Worm (Caenorhabditis elegans): ENCODE measurements around the gene C01G12.13.

C01G12.13 gene

ce11 chrII:14592629-14593028 lies 16.1 kb downstream of the C01G12.13 start:
- TF ChIP-seq pat-9 (tag; optimal IDR thresholded peaks at IDR 0.05), result no peak
- no peak for TF ChIP-seq mec-3 (tag; optimal IDR thresholded peaks at IDR 0.05; ENCODE audit: borderline replicate concordance)
- no peak for TF ChIP-seq lim-6 (tag; optimal IDR thresholded peaks at IDR 0.05)

- TF ChIP-seq K02D7.2 (tag; optimal IDR thresholded peaks at IDR 0.05) (no peak), fax-1 (tag; optimal IDR thresholded peaks at IDR 0.05) (no peak), hlh-30 (tag; optimal IDR thresholded peaks at IDR 0.05; ENCODE audit: insufficient read depth) (no peak), lin-11 (tag; optimal IDR thresholded peaks at IDR 0.05) (no peak), pqm-1 (tag; optimal IDR thresholded peaks at IDR 0.05) (no peak), hlh-6 (tag; optimal IDR thresholded peaks at IDR 0.05) (no peak), rnt-1 (tag; optimal IDR thresholded peaks at IDR 0.05) (no peak), hlh-8 (tag; optimal IDR thresholded peaks at IDR 0.05) (no peak), pag-3 (tag; optimal IDR thresholded peaks at IDR 0.05; ENCODE audit: borderline replicate concordance) (no peak), K09A11.1 (tag; optimal IDR thresholded peaks at IDR 0.05; ENCODE audit: insufficient read depth) (no peak)
Observed at ce11 chrII:14593281-14593680, 16.8 kb downstream of the C01G12.13 start, which contains the start of gene catp-4. catp-4 (plus strand) TSS chrII:14593581.

ce11 chrII:14597788-14598187 lies 21.3 kb downstream of the C01G12.13 start:
- no peak for TF ChIP-seq nhr-11 (tag; optimal IDR thresholded peaks at IDR 0.05)
- no peak for TF ChIP-seq sox-4 (tag; optimal IDR thresholded peaks at IDR 0.05)
- no peak for TF ChIP-seq unc-55 (GFP tag; optimal IDR thresholded peaks at IDR 0.05)
- TF ChIP-seq hlh-8 (tag; optimal IDR thresholded peaks at IDR 0.05), result no peak
- no peak for TF ChIP-seq T23F11.4 (GFP tag; optimal IDR thresholded peaks at IDR 0.05)
- no peak for TF ChIP-seq ceh-31 (tag; optimal IDR thresholded peaks at IDR 0.05)
- TF ChIP-seq pax-1 (tag; optimal IDR thresholded peaks at IDR 0.05), result no peak
- TF ChIP-seq fkh-6 (tag; optimal IDR thresholded peaks at IDR 0.05), result no peak
- no peak for TF ChIP-seq dmd-4 (tag; optimal IDR thresholded peaks at IDR 0.05; ENCODE audit: borderline replicate concordance)
- TF ChIP-seq tbx-2 (tag; optimal IDR thresholded peaks at IDR 0.05), result no peak
- no peak for TF ChIP-seq pag-3 (tag; optimal IDR thresholded peaks at IDR 0.05; ENCODE audit: borderline replicate concordance)
- no peak for TF ChIP-seq lin-11 (tag; optimal IDR thresholded peaks at IDR 0.05)
- TF ChIP-seq madf-2 (tag; optimal IDR thresholded peaks at IDR 0.05), result no peak
- no peak for TF ChIP-seq ceh-6 (GFP tag; optimal IDR thresholded peaks at IDR 0.05)
- TF ChIP-seq pha-2 (tag; optimal IDR thresholded peaks at IDR 0.05), result no peak
- no peak for TF ChIP-seq sdc-2 (tag; optimal IDR thresholded peaks at IDR 0.05)
- no peak for TF ChIP-seq ceh-9 (tag; optimal IDR thresholded peaks at IDR 0.05)

- TF ChIP-seq dmd-4 (tag; optimal IDR thresholded peaks at IDR 0.05; ENCODE audit: borderline replicate concordance) (no peak), pat-9 (tag; optimal IDR thresholded peaks at IDR 0.05) (no peak), ceh-18 (tag; optimal IDR thresholded peaks at IDR 0.05) (peak; percentile 24), rnt-1 (tag; optimal IDR thresholded peaks at IDR 0.05) (peak; percentile 25), hlh-8 (tag; optimal IDR thresholded peaks at IDR 0.05) (no peak), hlh-6 (tag; optimal IDR thresholded peaks at IDR 0.05) (no peak), ceh-14 (tag; optimal IDR thresholded peaks at IDR 0.05) (no peak), ref-2 (tag; optimal IDR thresholded peaks at IDR 0.05) (no peak), nhr-232 (tag; optimal IDR thresholded peaks at IDR 0.05) (no peak), ttx-3 (tag; optimal IDR thresholded peaks at IDR 0.05) (no peak), unc-3 (GFP tag; conservative IDR thresholded peaks at IDR 0.05) (no peak), unc-3 (tag; optimal IDR thresholded peaks at IDR 0.05) (no peak), unc-42 (tag; optimal IDR thresholded peaks at IDR 0.05) (no peak), hlh-30 (tag; optimal IDR thresholded peaks at IDR 0.05; ENCODE audit: insufficient read depth) (peak; percentile 61), sox-4 (tag; optimal IDR thresholded peaks at IDR 0.05) (no peak), ama-1 (optimal IDR thresholded peaks at IDR 0.05) (no peak), zip-5 (tag; optimal IDR thresholded peaks at IDR 0.05) (no peak)
Observed at ce11 chrII:14598367-14598766, 21.8 kb downstream of the C01G12.13 start.

Measured in whole organism, late embryonic.